Fruit fly (Drosophila melanogaster): ENCODE data around the gene Met.

Met gene

DNA sequence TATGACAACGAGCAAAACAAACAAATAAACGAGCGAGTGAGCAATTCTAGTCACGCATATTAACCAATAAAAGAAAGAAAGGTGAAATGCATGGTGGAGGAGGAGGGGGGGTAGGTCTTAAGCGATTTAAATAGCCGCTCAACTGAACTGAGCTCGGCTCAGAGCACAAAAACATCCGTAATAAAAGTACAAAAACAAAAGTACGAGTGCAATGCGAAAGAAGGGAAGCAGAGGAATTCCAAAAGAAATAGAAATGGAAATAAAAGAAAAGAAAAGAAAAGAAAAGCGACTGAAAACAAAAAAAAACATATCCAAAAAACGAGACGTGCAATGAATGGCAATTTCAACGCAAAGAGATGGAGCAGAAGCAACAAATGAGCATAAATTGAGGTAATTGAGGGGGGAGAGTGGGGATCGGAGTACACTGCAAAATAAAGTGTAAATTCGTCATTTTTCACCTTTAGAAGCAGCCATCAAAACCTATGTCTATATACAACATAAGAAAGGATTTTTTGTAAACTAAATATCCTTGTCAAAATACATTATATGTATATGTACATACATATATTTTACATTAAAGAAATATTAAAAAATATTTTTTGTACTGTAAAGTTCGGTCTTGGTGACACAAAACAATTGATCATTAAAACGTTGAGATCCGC is 42.4 kb downstream of the Met start:
- peak; percentile 35 for TF ChIP-seq Pif1A (GFP tag; optimal IDR thresholded peaks at IDR 0.05)
- TF ChIP-seq fd96Ca (GFP tag; IDR thresholded peaks at IDR 0.05), result no peak
- no peak for TF ChIP-seq EcR (GFP tag; optimal IDR thresholded peaks at IDR 0.05)
- TF ChIP-seq CG34367 (tag; optimal IDR thresholded peaks at IDR 0.05), result peak; percentile 34
- peak; percentile 75 for TF ChIP-seq CG9948 (tag; optimal IDR thresholded peaks at IDR 0.05)
- TF ChIP-seq Snoo (tag; optimal IDR thresholded peaks at IDR 0.05), result peak; percentile 23
- no peak for TF ChIP-seq CG13204 (GFP tag; optimal IDR thresholded peaks at IDR 0.05)
- TF ChIP-seq CG8159 (tag; optimal IDR thresholded peaks at IDR 0.05), result peak; percentile 73
- peak; percentile 54; the same call in 1 of the 3 replicates for TF ChIP-seq CG4496 (GFP tag; IDR thresholded peaks at IDR 0.05)
- TF ChIP-seq gl (tag; optimal IDR thresholded peaks at IDR 0.05), result no peak
- peak; percentile 62 for TF ChIP-seq CG15710 (tag; optimal IDR thresholded peaks at IDR 0.05)
- TF ChIP-seq D1 (tag; optimal IDR thresholded peaks at IDR 0.05), result no peak
- peak; percentile 16 for TF ChIP-seq Pif1B (GFP tag; optimal IDR thresholded peaks at IDR 0.05)
- peak; percentile 34; the same call in 1 of the 2 replicates for TF ChIP-seq Ets98B (GFP tag; IDR thresholded peaks at IDR 0.05)
- peak; percentile 64 for TF ChIP-seq CG17806 (tag; optimal IDR thresholded peaks at IDR 0.05)
- TF ChIP-seq CG32121 (GFP tag; IDR thresholded peaks at IDR 0.05), result 0 out of 2 replicates have a peak, but pooled peaks have one; percentile 37
- peak; percentile 72 for TF ChIP-seq CG14655 (GFP tag; optimal IDR thresholded peaks at IDR 0.05)
- no peak for TF ChIP-seq CG12605 (GFP tag; IDR thresholded peaks at IDR 0.05)
- no peak for TF ChIP-seq rn (GFP tag; IDR thresholded peaks at IDR 0.05)
- TF ChIP-seq CG10348 (GFP tag; IDR thresholded peaks at IDR 0.05), result no peak
- peak; percentile 62 for TF ChIP-seq CG8301 (tag; optimal IDR thresholded peaks at IDR 0.05)

DNA sequence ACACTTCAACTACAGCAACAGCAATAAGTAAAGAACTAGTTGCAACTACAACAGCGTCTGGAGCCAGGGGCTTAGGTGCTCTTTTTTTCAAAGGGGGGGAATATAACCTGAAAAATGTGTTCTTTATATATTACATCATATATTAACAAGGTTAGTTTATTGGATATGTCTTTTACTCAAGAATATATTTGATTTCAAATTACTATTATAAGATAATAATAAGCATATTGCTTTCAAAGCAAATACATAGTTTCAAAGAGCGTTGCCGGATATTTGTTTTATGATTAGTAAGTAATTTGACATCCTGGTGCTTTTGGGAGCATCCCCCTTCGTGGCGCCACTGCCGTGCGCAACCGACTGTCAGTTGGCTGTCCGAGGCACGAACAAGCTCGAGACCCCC is 43.2 kb downstream of the Met start:
- TF ChIP-seq CG9948 (tag; optimal IDR thresholded peaks at IDR 0.05) (peak; percentile 90), CG8159 (tag; optimal IDR thresholded peaks at IDR 0.05) (peak; percentile 89), CG34367 (tag; optimal IDR thresholded peaks at IDR 0.05) (peak; percentile 84), Pif1A (GFP tag; optimal IDR thresholded peaks at IDR 0.05) (peak; percentile 79), CG4496 (GFP tag; IDR thresholded peaks at IDR 0.05) (peak; percentile 86), CG32121 (GFP tag; IDR thresholded peaks at IDR 0.05) (peak; percentile 92), EcR (GFP tag; optimal IDR thresholded peaks at IDR 0.05) (no peak), CG10348 (GFP tag; IDR thresholded peaks at IDR 0.05) (peak; percentile 81), CG8301 (tag; optimal IDR thresholded peaks at IDR 0.05) (peak; percentile 92), fd96Ca (GFP tag; IDR thresholded peaks at IDR 0.05) (peak; percentile 88), CG12605 (GFP tag; IDR thresholded peaks at IDR 0.05) (peak; percentile 85), D1 (tag; optimal IDR thresholded peaks at IDR 0.05) (peak; percentile 47), CG17806 (tag; optimal IDR thresholded peaks at IDR 0.05) (peak; percentile 80), gl (tag; optimal IDR thresholded peaks at IDR 0.05) (peak; percentile 42), Ets98B (GFP tag; IDR thresholded peaks at IDR 0.05) (peak; percentile 74), Pif1B (GFP tag; optimal IDR thresholded peaks at IDR 0.05) (peak; percentile 70), CG14655 (GFP tag; optimal IDR thresholded peaks at IDR 0.05) (peak; percentile 95), rn (GFP tag; IDR thresholded peaks at IDR 0.05) (peak; percentile 55; the same call in 1 of the 2 replicates), CG15710 (tag; optimal IDR thresholded peaks at IDR 0.05) (peak; percentile 89), CG13204 (GFP tag; optimal IDR thresholded peaks at IDR 0.05) (peak; percentile 67), Snoo (tag; optimal IDR thresholded peaks at IDR 0.05) (peak; percentile 52)

DNA sequence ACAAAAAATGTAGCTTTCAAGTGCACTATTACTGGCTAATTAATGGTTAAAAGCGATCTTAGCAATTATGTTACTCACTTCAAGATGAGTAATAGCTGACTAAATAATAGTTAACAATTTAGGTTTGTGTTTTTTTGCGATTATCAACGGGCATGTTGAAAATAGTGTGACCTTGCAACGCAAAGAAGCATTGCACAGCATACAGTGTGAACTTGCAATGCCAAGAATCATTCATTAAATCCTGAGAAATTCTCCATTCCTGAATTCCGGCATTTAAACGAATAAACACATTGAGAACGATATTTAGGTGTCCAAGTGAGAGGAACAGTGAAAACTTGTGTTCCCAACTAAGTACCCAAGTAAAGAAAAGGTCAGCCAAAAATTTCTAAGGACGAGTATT is 43.7 kb downstream of the Met start:
- TF ChIP-seq CG8159 (tag; optimal IDR thresholded peaks at IDR 0.05), result no peak

DNA sequence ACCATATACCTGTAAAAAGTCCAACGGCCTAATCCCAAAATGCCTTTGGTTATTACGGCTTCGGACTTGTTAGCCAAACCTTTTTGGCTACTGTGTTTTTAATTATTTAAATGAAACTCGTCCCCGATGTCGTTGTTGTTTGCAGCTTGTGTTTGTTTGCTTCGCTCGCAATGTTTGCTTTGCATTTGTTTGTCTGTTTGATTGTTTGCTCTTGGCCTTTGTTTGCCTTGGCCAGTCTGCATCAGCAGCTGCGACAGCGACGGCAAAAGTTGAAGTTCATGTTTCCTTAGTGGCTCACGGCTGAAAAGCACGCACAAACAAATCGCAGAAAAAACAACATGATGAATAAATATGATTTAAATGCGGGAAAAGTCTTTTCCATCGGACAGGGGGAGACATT is 44.6 kb downstream of the Met start:
- TF ChIP-seq Pif1B (GFP tag; optimal IDR thresholded peaks at IDR 0.05) (peak; percentile 23), CG14655 (GFP tag; optimal IDR thresholded peaks at IDR 0.05) (no peak), Ets98B (GFP tag; IDR thresholded peaks at IDR 0.05) (no peak), rn (GFP tag; IDR thresholded peaks at IDR 0.05) (no peak), CG8301 (tag; optimal IDR thresholded peaks at IDR 0.05) (no peak), CG15710 (tag; optimal IDR thresholded peaks at IDR 0.05) (no peak), CG12605 (GFP tag; IDR thresholded peaks at IDR 0.05) (no peak), CG4496 (GFP tag; IDR thresholded peaks at IDR 0.05) (peak; percentile 43; the same call in 1 of the 3 replicates), CG9948 (tag; optimal IDR thresholded peaks at IDR 0.05) (no peak), gl (tag; optimal IDR thresholded peaks at IDR 0.05) (peak; percentile 19), CG8159 (tag; optimal IDR thresholded peaks at IDR 0.05) (peak; percentile 21), EcR (GFP tag; optimal IDR thresholded peaks at IDR 0.05) (no peak), CG10348 (GFP tag; IDR thresholded peaks at IDR 0.05) (no peak), CG32121 (GFP tag; IDR thresholded peaks at IDR 0.05) (no peak), Pif1A (GFP tag; optimal IDR thresholded peaks at IDR 0.05) (peak; percentile 24), fd96Ca (GFP tag; IDR thresholded peaks at IDR 0.05) (no peak), CG34367 (tag; optimal IDR thresholded peaks at IDR 0.05) (peak; percentile 22), Snoo (tag; optimal IDR thresholded peaks at IDR 0.05) (peak; percentile 22), CG17806 (tag; optimal IDR thresholded peaks at IDR 0.05) (peak; percentile 13), CG13204 (GFP tag; optimal IDR thresholded peaks at IDR 0.05) (no peak), D1 (tag; optimal IDR thresholded peaks at IDR 0.05) (no peak)

DNA sequence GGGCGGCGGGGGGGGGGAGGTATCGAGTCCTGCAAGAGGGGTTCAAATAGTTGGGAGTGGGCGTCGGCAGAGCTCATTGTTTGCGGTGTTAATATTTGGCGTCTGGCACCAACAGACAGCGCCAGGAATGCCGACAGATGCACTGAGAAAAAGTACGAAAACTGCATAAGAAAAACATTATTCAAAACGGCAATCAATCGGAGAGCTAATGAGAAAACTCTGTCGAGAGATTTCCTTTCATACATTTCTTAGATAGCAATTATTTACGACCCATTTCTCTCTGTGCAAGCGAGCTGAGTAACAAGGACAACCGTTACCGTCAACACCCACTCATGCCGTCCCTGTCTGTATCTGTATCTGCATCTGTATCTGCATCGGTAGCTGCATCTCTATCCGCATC is 48.1 kb downstream of the Met start:
- TF ChIP-seq Snoo (tag; optimal IDR thresholded peaks at IDR 0.05) (no peak), EcR (GFP tag; optimal IDR thresholded peaks at IDR 0.05) (no peak), CG17806 (tag; optimal IDR thresholded peaks at IDR 0.05) (peak; percentile 36), CG14655 (GFP tag; optimal IDR thresholded peaks at IDR 0.05) (peak; percentile 40), CG13204 (GFP tag; optimal IDR thresholded peaks at IDR 0.05) (no peak), CG9948 (tag; optimal IDR thresholded peaks at IDR 0.05) (peak; percentile 10), CG32121 (GFP tag; IDR thresholded peaks at IDR 0.05) (no peak), Ets98B (GFP tag; IDR thresholded peaks at IDR 0.05) (peak; percentile 41; the same call in 1 of the 2 replicates), Pif1A (GFP tag; optimal IDR thresholded peaks at IDR 0.05) (peak; percentile 21), CG10348 (GFP tag; IDR thresholded peaks at IDR 0.05) (no peak), CG8301 (tag; optimal IDR thresholded peaks at IDR 0.05) (peak; percentile 16), CG12605 (GFP tag; IDR thresholded peaks at IDR 0.05) (peak; percentile 55; the same call in 1 of the 2 replicates), fd96Ca (GFP tag; IDR thresholded peaks at IDR 0.05) (peak; percentile 67; the same call in 2 of the 3 replicates), CG15710 (tag; optimal IDR thresholded peaks at IDR 0.05) (peak; percentile 48), CG34367 (tag; optimal IDR thresholded peaks at IDR 0.05) (peak; percentile 50), CG4496 (GFP tag; IDR thresholded peaks at IDR 0.05) (peak; percentile 75), Pif1B (GFP tag; optimal IDR thresholded peaks at IDR 0.05) (peak; percentile 37), gl (tag; optimal IDR thresholded peaks at IDR 0.05) (no peak), CG8159 (tag; optimal IDR thresholded peaks at IDR 0.05) (peak; percentile 53), rn (GFP tag; IDR thresholded peaks at IDR 0.05) (no peak)
